Worm (Caenorhabditis elegans) whole organism, young adult: ENCODE results near the gene ymel-1.

Experiments used
- B0019.2 ChIP-seq: fragments of 200-800 bp; sonication (Bioruptor generic); conservative IDR thresholded peaks from 2 replicates; pipeline ENCODE4 v1.3.6; 2022; ENCODE audit warnings: missing genetic modification reagents, missing genetic modification characterization, missing compliant biosample characterization
- F33H1.4 ChIP-seq: fragments of 200-800 bp; sonication (Bioruptor generic); IDR thresholded peaks from 2 replicates; pipeline ENCODE4 v1.3.6; 2022; ENCODE audit warnings: missing genetic modification reagents, missing genetic modification characterization, missing compliant biosample characterization
- K11D2.4 ChIP-seq: fragments of 200-800 bp; sonication (Bioruptor generic); IDR thresholded peaks from 2 replicates; pipeline ENCODE4 v1.3.6; 2022; ENCODE audit warnings: missing genetic modification reagents, missing genetic modification characterization, missing compliant biosample characterization
- K12H6.12 ChIP-seq: fragments of 200-800 bp; sonication (Bioruptor generic); optimal IDR thresholded peaks from 2 replicates; lab custom pipeline; 2018; ENCODE audit warnings: mild to moderate bottlenecking, missing genetic modification characterization, missing compliant biosample characterization
- Y53F4B.3 ChIP-seq: fragments of 200-800 bp; sonication (Bioruptor generic); IDR thresholded peaks from 2 replicates; pipeline ENCODE4 v1.3.6; 2022; ENCODE audit warnings: missing genetic modification reagents, missing genetic modification characterization, missing compliant biosample characterization
- Y53G8AR.9 ChIP-seq: fragments of 200-800 bp; sonication (Bioruptor generic); conservative IDR thresholded peaks from 2 replicates; pipeline ENCODE4 v1.3.6; 2022; ENCODE audit warnings: missing genetic modification reagents, missing genetic modification characterization, missing compliant biosample characterization
- Y79H2A.3 ChIP-seq: fragments of 200-800 bp; sonication (Bioruptor generic); conservative IDR thresholded peaks from 2 replicates; pipeline ENCODE4 v1.3.6; 2022; ENCODE audit warnings: missing genetic modification reagents, missing genetic modification characterization, missing compliant biosample characterization
- aptf-2 ChIP-seq: fragments of 200-800 bp; sonication (Bioruptor generic); conservative IDR thresholded peaks from 2 replicates; pipeline ENCODE4 v1.3.6; 2022; ENCODE audit warnings: missing genetic modification reagents, missing genetic modification characterization, missing compliant biosample characterization
- attf-3 ChIP-seq: fragments of 200-800 bp; sonication (Bioruptor generic); conservative IDR thresholded peaks from 2 replicates; pipeline ENCODE4 v1.3.6; 2022; ENCODE audit warnings: missing genetic modification reagents, missing genetic modification characterization, missing compliant biosample characterization
- bed-2 ChIP-seq: fragments of 200-800 bp; sonication (Bioruptor generic); IDR thresholded peaks from 2 replicates; pipeline ENCODE4 v1.3.6; 2022; ENCODE audit warnings: missing genetic modification reagents, missing genetic modification characterization, missing compliant biosample characterization
- cebp-1 ChIP-seq, 2 experiments: fragments of 200-800 bp in 1 of 2; sonication (Bioruptor generic) in 1 of 2; sonication (generic microtip) in 1 of 2; IDR thresholded peaks in 1 of 2; optimal IDR thresholded peaks in 1 of 2; 2 replicates each; pipeline versions ENCODE4 v1.3.6 to Lab custom; 2017 to 2022; ENCODE audit warnings: missing compliant biosample characterization in 2 of 2, missing genetic modification characterization in 2 of 2, mild to moderate bottlenecking in 1 of 2, missing genetic modification reagents in 1 of 2, moderate library complexity in 1 of 2
- ceh-100 ChIP-seq: fragments of 200-800 bp; sonication (Bioruptor generic); IDR thresholded peaks from 2 replicates; pipeline ENCODE4 v1.3.6; 2022; ENCODE audit warnings: missing genetic modification reagents, missing genetic modification characterization, missing compliant biosample characterization
- ceh-27 ChIP-seq: fragments of 200-800 bp; sonication (Bioruptor generic); optimal IDR thresholded peaks from 2 replicates; lab custom pipeline; 2018; ENCODE audit warnings: mild to moderate bottlenecking, missing genetic modification characterization, moderate library complexity, missing compliant biosample characterization
- ceh-40 ChIP-seq: fragments of 200-800 bp; sonication (Bioruptor generic); IDR thresholded peaks from 2 replicates; pipeline ENCODE4 v1.3.6; 2022; ENCODE audit warnings: missing genetic modification characterization, missing compliant biosample characterization
- ceh-91 ChIP-seq: fragments of 200-800 bp; sonication (Bioruptor generic); IDR thresholded peaks from 2 replicates; pipeline ENCODE4 v1.3.6; 2022; ENCODE audit warnings: missing genetic modification reagents, missing genetic modification characterization, missing compliant biosample characterization
- egl-44 ChIP-seq: fragments of 200-800 bp; sonication (Bioruptor generic); IDR thresholded peaks from 2 replicates; pipeline ENCODE4 v1.3.6; 2022; ENCODE audit warnings: missing genetic modification reagents, missing genetic modification characterization, missing compliant biosample characterization
- egrh-3 ChIP-seq: fragments of 200-800 bp; sonication (Bioruptor generic); IDR thresholded peaks from 2 replicates; pipeline ENCODE4 v1.3.6; 2022; ENCODE audit warnings: missing genetic modification reagents, missing genetic modification characterization, missing compliant biosample characterization
- ekl-4 ChIP-seq: fragments of 200-800 bp; sonication (Bioruptor generic); IDR thresholded peaks from 2 replicates; pipeline ENCODE4 v1.3.6; 2022; ENCODE audit warnings: missing genetic modification reagents, missing genetic modification characterization, missing compliant biosample characterization
- hmg-1.2 ChIP-seq: fragments of 200-800 bp; sonication (Bioruptor generic); IDR thresholded peaks from 2 replicates; pipeline ENCODE4 v1.3.6; 2022; ENCODE audit warnings: missing genetic modification reagents, missing genetic modification characterization, missing compliant biosample characterization
- hsf-1 ChIP-seq: fragments of 200-800 bp; sonication (Bioruptor generic); IDR thresholded peaks from 2 replicates; pipeline ENCODE4 v1.3.6; 2022; ENCODE audit warnings: missing genetic modification reagents, missing genetic modification characterization, missing compliant biosample characterization
- let-526 ChIP-seq: fragments of 200-800 bp; sonication (Bioruptor generic); IDR thresholded peaks from 2 replicates; pipeline ENCODE4 v1.3.6; 2022; ENCODE audit warnings: missing genetic modification reagents, missing genetic modification characterization, missing compliant biosample characterization
- let-607 ChIP-seq, 2 experiments: fragments of 200-800 bp in 1 of 2; sonication (Bioruptor generic) in 1 of 2; sonication (generic microtip) in 1 of 2; optimal IDR thresholded peaks; 2 replicates each; lab custom pipeline; 2016 to 2018; ENCODE audit warnings: mild to moderate bottlenecking in 2 of 2, missing compliant biosample characterization in 2 of 2, missing genetic modification characterization in 2 of 2, moderate library complexity in 2 of 2, missing genotype in 1 of 2
- lin-54 ChIP-seq: fragments of 200-800 bp; sonication (Bioruptor generic); optimal IDR thresholded peaks from 2 replicates; lab custom pipeline; 2018; ENCODE audit warnings: mild to moderate bottlenecking, missing genetic modification characterization, missing compliant biosample characterization
- lir-1 ChIP-seq: fragments of 200-800 bp; sonication (Bioruptor generic); conservative IDR thresholded peaks from 2 replicates; pipeline ENCODE4 v1.3.6; 2022; ENCODE audit warnings: missing genetic modification reagents, missing genetic modification characterization, missing compliant biosample characterization
- madf-10 ChIP-seq: sonication (generic microtip); optimal IDR thresholded peaks from 2 replicates; lab custom pipeline; 2016; ENCODE audit warnings: mild to moderate bottlenecking, missing genetic modification characterization, missing compliant biosample characterization
- nfyb-1 ChIP-seq: fragments of 200-800 bp; sonication (Bioruptor generic); IDR thresholded peaks from 2 replicates; pipeline ENCODE4 v1.3.6; 2022; ENCODE audit warnings: missing genetic modification reagents, missing genetic modification characterization, missing compliant biosample characterization
- pbrm-1 ChIP-seq: fragments of 200-800 bp; sonication (Bioruptor generic); IDR thresholded peaks from 2 replicates; pipeline ENCODE4 v1.3.6; 2022; ENCODE audit warnings: missing genetic modification reagents, missing genetic modification characterization, missing compliant biosample characterization
- rcor-1 ChIP-seq: fragments of 200-800 bp; sonication (Bioruptor generic); IDR thresholded peaks from 2 replicates; pipeline ENCODE4 v1.3.6; 2022; ENCODE audit warnings: missing genetic modification reagents, missing genetic modification characterization, missing compliant biosample characterization
- tbp1 ChIP-seq: fragments of 200-800 bp; sonication (Bioruptor generic); optimal IDR thresholded peaks from 2 replicates; lab custom pipeline; 2018; ENCODE audit warnings: mild to moderate bottlenecking, missing genetic modification characterization, missing compliant biosample characterization
- tlf-1 ChIP-seq: fragments of 200-800 bp; sonication (Bioruptor generic); optimal IDR thresholded peaks from 2 replicates; lab custom pipeline; 2018; ENCODE audit warnings: mild to moderate bottlenecking, missing genetic modification characterization, missing compliant biosample characterization
- xnd-1 ChIP-seq: sonication (generic microtip); optimal IDR thresholded peaks from 2 replicates; lab custom pipeline; 2016; ENCODE audit warnings: missing genotype, missing genetic modification reagents, missing genetic modification characterization, missing compliant biosample characterization
- zfh-2 ChIP-seq: fragments of 200-800 bp; sonication (Bioruptor generic); conservative IDR thresholded peaks from 2 replicates; pipeline ENCODE4 v1.3.6; 2022; ENCODE audit warnings: missing genetic modification reagents, missing genetic modification characterization, missing compliant biosample characterization
- ztf-18 ChIP-seq: sonication (generic microtip); optimal IDR thresholded peaks from 2 replicates; lab custom pipeline; 2016; ENCODE audit warnings: missing genotype, mild to moderate bottlenecking, missing genetic modification characterization, missing compliant biosample characterization
- ztf-25 ChIP-seq: fragments of 200-800 bp; sonication (Bioruptor generic); IDR thresholded peaks from 2 replicates; pipeline ENCODE4 v1.3.6; 2022; ENCODE audit warnings: missing genetic modification reagents, missing genetic modification characterization, missing compliant biosample characterization
- ztf-28 ChIP-seq: fragments of 200-800 bp; sonication (Bioruptor generic); IDR thresholded peaks from 2 replicates; pipeline ENCODE4 v1.3.6; 2022; ENCODE audit warnings: missing genetic modification reagents, missing genetic modification characterization, missing compliant biosample characterization

The ymel-1 gene

ce11 chrIII:10435938-10436842 is 20.3 kb downstream of the ymel-1 start, which contains the start of the genes smrd-1 and enu-3.1 (continued):
- TF ChIP-seq cebp-1 (GFP tag; IDR thresholded peaks at IDR 0.05; lab: Robert Waterston, UW), result peak; percentile 59
- peak; percentile 57 for TF ChIP-seq cebp-1 (tag; optimal IDR thresholded peaks at IDR 0.05; lab: Kevin White, UChicago)
- peak; percentile 76 for TF ChIP-seq ekl-4 (GFP tag; lab: Robert Waterston, UW)
- TF ChIP-seq lin-54 (GFP tag; lab: Kevin White, UChicago), result peak; percentile 87
- TF ChIP-seq zfh-2 (GFP tag; lab: Robert Waterston, UW), result peak; percentile 48; the same call in 1 of the 2 replicates
- peak; percentile 62 for TF ChIP-seq hsf-1 (GFP tag; lab: Robert Waterston, UW)
- TF ChIP-seq ceh-40, result peak; percentile 47; the same call in 1 of the 2 replicates
- TF ChIP-seq K11D2.4, result peak; percentile 58; the same call in 1 of the 2 replicates
- peak; percentile 65 for TF ChIP-seq ztf-18 (tag; lab: Kevin White, UChicago)
- peak; percentile 51; the same call in 1 of the 2 replicates for TF ChIP-seq bed-2 (GFP tag; lab: Robert Waterston, UW)
- peak; percentile 61; the same call in 1 of the 2 replicates for TF ChIP-seq nfyb-1 (GFP tag; lab: Robert Waterston, UW)
- TF ChIP-seq let-607 (tag; optimal IDR thresholded peaks at IDR 0.05; lab: Kevin White, UChicago), result peak in 1 of 2 experiments; percentile 22
- peak; percentile 28 for TF ChIP-seq tbp1 (GFP tag; lab: Kevin White, UChicago)
- TF ChIP-seq ceh-100 (GFP tag; lab: Robert Waterston, UW), result peak; percentile 95
- peak; percentile 54 for TF ChIP-seq hmg-1.2 (GFP tag; lab: Robert Waterston, UW)
- peak; percentile 51; the same call in 1 of the 2 replicates for TF ChIP-seq Y53G8AR.9
- TF ChIP-seq Y79H2A.3 (GFP tag; lab: Robert Waterston, UW), result 0 out of 2 replicates have a peak, but pooled peaks have one; percentile 7
- 0 out of 2 replicates have a peak, but pooled peaks have one; percentile 10 for TF ChIP-seq let-526 (GFP tag; lab: Robert Waterston, UW)
- peak; percentile 53 for TF ChIP-seq K12H6.12 (tag; lab: Kevin White, UChicago)
- TF ChIP-seq egrh-3 (GFP tag; lab: Robert Waterston, UW), result peak; percentile 67
- peak; percentile 41 for TF ChIP-seq madf-10 (tag; lab: Kevin White, UChicago)
- peak; percentile 5 for TF ChIP-seq tlf-1 (GFP tag; lab: Kevin White, UChicago)
- TF ChIP-seq aptf-2 (GFP tag; lab: Robert Waterston, UW), result peak; percentile 48; the same call in 1 of the 2 replicates
- peak; percentile 71 for TF ChIP-seq F33H1.4 (GFP tag; lab: Robert Waterston, UW)
- peak; percentile 12; the same call in 1 of the 2 replicates for TF ChIP-seq Y53F4B.3
- TF ChIP-seq lir-1 (GFP tag; lab: Robert Waterston, UW), result 0 out of 2 replicates have a peak, but pooled peaks have one; percentile 24
- TF ChIP-seq pbrm-1 (GFP tag; lab: Robert Waterston, UW), result peak; percentile 75; the same call in 1 of the 2 replicates
- TF ChIP-seq attf-3 (GFP tag; lab: Robert Waterston, UW), result peak; percentile 63; the same call in 1 of the 2 replicates
- TF ChIP-seq ceh-27 (GFP tag; lab: Kevin White, UChicago), result peak; percentile 32
- peak; percentile 22 for TF ChIP-seq xnd-1
- peak; percentile 61 for TF ChIP-seq ceh-91 (GFP tag; lab: Robert Waterston, UW)
- TF ChIP-seq ztf-28 (GFP tag; lab: Robert Waterston, UW), result peak; percentile 79; the same call in 1 of the 2 replicates
- peak; percentile 70 for TF ChIP-seq B0019.2
- TF ChIP-seq rcor-1 (GFP tag; lab: Robert Waterston, UW), result peak; percentile 84
- TF ChIP-seq egl-44, result 0 out of 2 replicates have a peak, but pooled peaks have one; percentile 18
- 0 out of 2 replicates have a peak, but pooled peaks have one; percentile 37 for TF ChIP-seq ztf-25 (GFP tag; lab: Robert Waterston, UW)
